Worm (Caenorhabditis elegans) whole organism, midembryonic: Measurements from ENCODE around the gene dvc-1.
A peak's percentile ranks its signal among the peaks of the same experiment; 100 is the strongest.
"Not testable (repeated sequence)": the region's sequence is repeated elsewhere in the genome, so short reads cannot be mapped to it uniquely, and the experiment has no call there.

Experiments
- T22C8.4 ChIP-seq: fragments of 200-800 bp; sonication (Bioruptor generic); IDR thresholded peaks from 2 replicates; pipeline ENCODE4 v1.3.6; 2022; ENCODE audit warnings: missing genetic modification characterization, missing compliant biosample characterization
- cog-1 ChIP-seq: sonication (generic microtip); optimal IDR thresholded peaks from 2 replicates; lab custom pipeline; 2016; ENCODE audit warnings: missing genetic modification characterization, missing compliant biosample characterization
- flt-1 ChIP-seq: fragments of 200-800 bp; sonication (Bioruptor generic); IDR thresholded peaks from 2 replicates; pipeline ENCODE4 v1.3.6; 2022; ENCODE audit warnings: missing genetic modification characterization, missing compliant biosample characterization
- klf-2 ChIP-seq: fragments of 200-800 bp; sonication (Bioruptor generic); conservative IDR thresholded peaks from 2 replicates; pipeline ENCODE4 v1.3.6; 2022; ENCODE audit warnings: missing genetic modification reagents, missing genetic modification characterization, missing compliant biosample characterization
- med-1 ChIP-seq: sonication (generic microtip); optimal IDR thresholded peaks from 2 replicates; lab custom pipeline; 2017; ENCODE audit warnings: missing genetic modification characterization, mild to moderate bottlenecking, missing compliant biosample characterization, antibody characterized with exemption, missing genetic modification reagents; ENCODE audit not compliant: insufficient read depth
- ref-1 ChIP-seq: fragments of 200-800 bp; sonication (Bioruptor generic); conservative IDR thresholded peaks from 2 replicates; pipeline ENCODE4 v1.3.6; 2022; ENCODE audit warnings: missing genetic modification reagents, missing genetic modification characterization, missing compliant biosample characterization
- tab-1 ChIP-seq: fragments of 200-800 bp; sonication (Bioruptor generic); IDR thresholded peaks from 2 replicates; pipeline ENCODE4 v1.3.6; 2022; ENCODE audit warnings: missing genetic modification characterization, missing compliant biosample characterization
- ztf-23 ChIP-seq: fragments of 200-800 bp; sonication (Bioruptor generic); IDR thresholded peaks from 2 replicates; pipeline ENCODE4 v1.3.6; 2022; ENCODE audit warnings: missing genetic modification reagents, missing genetic modification characterization, missing compliant biosample characterization
- ztf-29 ChIP-seq: fragments of 200-800 bp; sonication (Bioruptor generic); IDR thresholded peaks from 2 replicates; pipeline ENCODE4 v1.3.6; 2022; ENCODE audit warnings: missing genetic modification reagents, missing genetic modification characterization, missing compliant biosample characterization

dvc-1 gene

ce11 chrV:11239187-11239725 is at the start of gene dvc-1, which contains the start of gene ima-1:
TSS of gene dvc-1 (minus strand) at chrV:11239331.
TSS of gene ima-1 (plus strand) at chrV:11239675.
- TF ChIP-seq tab-1 (GFP tag; lab: Robert Waterston, UW) (peak; percentile 84), cog-1 (tag; lab: Kevin White, UChicago) (peak; percentile 78), ztf-29 (peak; percentile 27; the same call in 1 of the 2 replicates), flt-1 (GFP tag; lab: Robert Waterston, UW) (peak; percentile 87), T22C8.4 (GFP tag; lab: Robert Waterston, UW) (peak; percentile 57), ztf-23 (GFP tag; lab: Robert Waterston, UW) (peak; percentile 84), ref-1 (no peak), klf-2 (GFP tag; lab: Robert Waterston, UW) (peak; percentile 73), med-1 (GFP tag; lab: Kevin White, UChicago) (peak; percentile 92)

ce11 chrV:11286114-11286513 is 47.0 kb upstream of the dvc-1 start, which contains the start of gene C03E10.3:
TSS of gene C03E10.3 (plus strand) at chrV:11286414.
- not testable (repeated sequence) for TF ChIP-seq klf-2 (GFP tag; lab: Robert Waterston, UW); med-1 (GFP tag; lab: Kevin White, UChicago); flt-1 (GFP tag; lab: Robert Waterston, UW)

- TF ChIP-seq med-1 (GFP tag; lab: Kevin White, UChicago) (no peak), ref-1 (no peak), flt-1 (GFP tag; lab: Robert Waterston, UW) (no peak), ztf-29 (no peak), klf-2 (GFP tag; lab: Robert Waterston, UW) (no peak), ztf-23 (GFP tag; lab: Robert Waterston, UW) (no peak), tab-1 (GFP tag; lab: Robert Waterston, UW) (no peak)
Measured at ce11 chrV:11282272-11282671, 43.1 kb upstream of the dvc-1 start, which contains the start of gene gly-20. TSS of gene gly-20 (plus strand) at chrV:11282572.

- TF ChIP-seq ztf-23 (GFP tag; lab: Robert Waterston, UW) (no peak), flt-1 (GFP tag; lab: Robert Waterston, UW) (no peak), ref-1 (no peak), tab-1 (GFP tag; lab: Robert Waterston, UW) (no peak), ztf-29 (0 out of 2 replicates have a peak, but pooled peaks have one; percentile 11), cog-1 (tag; lab: Kevin White, UChicago) (peak; percentile 55)
Measured at ce11 chrV:11281414-11282209, 42.5 kb upstream of the dvc-1 start.

ce11 chrV:11279564-11279963 is 40.4 kb upstream of the dvc-1 start:
- TF ChIP-seq cog-1 (tag; lab: Kevin White, UChicago) (no peak), flt-1 (GFP tag; lab: Robert Waterston, UW) (no peak), med-1 (GFP tag; lab: Kevin White, UChicago) (no peak), T22C8.4 (GFP tag; lab: Robert Waterston, UW) (peak; percentile 62), klf-2 (GFP tag; lab: Robert Waterston, UW) (no peak), ztf-23 (GFP tag; lab: Robert Waterston, UW) (no peak), ref-1 (no peak)

ce11 chrV:11272848-11273247 is 33.7 kb upstream of the dvc-1 start, which contains the start of gene clec-223:
TSS of gene clec-223 (plus strand) at chrV:11273148.
- no peak for TF ChIP-seq ztf-23 (GFP tag; lab: Robert Waterston, UW)
- TF ChIP-seq flt-1 (GFP tag; lab: Robert Waterston, UW), result no peak
- TF ChIP-seq ref-1, result no peak

ce11 chrV:11271051-11271450 is 31.9 kb upstream of the dvc-1 start, which contains the start of gene clec-222:
TSS of gene clec-222 (plus strand) at chrV:11271351.
- TF ChIP-seq cog-1 (tag; lab: Kevin White, UChicago), result no peak
- TF ChIP-seq klf-2 (GFP tag; lab: Robert Waterston, UW), result no peak
- no peak for TF ChIP-seq med-1 (GFP tag; lab: Kevin White, UChicago)
- no peak for TF ChIP-seq flt-1 (GFP tag; lab: Robert Waterston, UW)
- TF ChIP-seq ztf-29, result no peak
- TF ChIP-seq tab-1 (GFP tag; lab: Robert Waterston, UW), result no peak
- no peak for TF ChIP-seq ztf-23 (GFP tag; lab: Robert Waterston, UW)
- TF ChIP-seq T22C8.4 (GFP tag; lab: Robert Waterston, UW), result no peak
- TF ChIP-seq ref-1, result no peak

ce11 chrV:11268791-11269190 is 29.7 kb upstream of the dvc-1 start, which contains the start of gene str-115:
TSS of gene str-115 (plus strand) at chrV:11269091.
- TF ChIP-seq cog-1 (tag; lab: Kevin White, UChicago), result no peak
- no peak for TF ChIP-seq med-1 (GFP tag; lab: Kevin White, UChicago)
- TF ChIP-seq klf-2 (GFP tag; lab: Robert Waterston, UW), result no peak
- TF ChIP-seq ref-1, result no peak
- TF ChIP-seq ztf-29, result no peak
- no peak for TF ChIP-seq tab-1 (GFP tag; lab: Robert Waterston, UW)
- no peak for TF ChIP-seq T22C8.4 (GFP tag; lab: Robert Waterston, UW)
- TF ChIP-seq ztf-23 (GFP tag; lab: Robert Waterston, UW), result no peak
- no peak for TF ChIP-seq flt-1 (GFP tag; lab: Robert Waterston, UW)

ce11 chrV:11266681-11267080 is 27.6 kb upstream of the dvc-1 start, which contains the start of gene str-116:
TSS of gene str-116 (plus strand) at chrV:11266981.
- TF ChIP-seq klf-2 (GFP tag; lab: Robert Waterston, UW), result no peak
- no peak for TF ChIP-seq ref-1
- no peak for TF ChIP-seq ztf-23 (GFP tag; lab: Robert Waterston, UW)
- no peak for TF ChIP-seq cog-1 (tag; lab: Kevin White, UChicago)
- no peak for TF ChIP-seq tab-1 (GFP tag; lab: Robert Waterston, UW)
- no peak for TF ChIP-seq flt-1 (GFP tag; lab: Robert Waterston, UW)
- TF ChIP-seq ztf-29, result no peak
- TF ChIP-seq med-1 (GFP tag; lab: Kevin White, UChicago), result no peak
- TF ChIP-seq T22C8.4 (GFP tag; lab: Robert Waterston, UW), result no peak
